Worm (Caenorhabditis elegans) whole organism, L1 larva: ENCODE data around the gene mcm-7.

Source experiments
- C16A3.4 ChIP-seq: fragments of 150-350 bp; optimal IDR thresholded peaks from 2 replicates; lab custom pipeline; 2014; ENCODE audit warnings: missing biosample characterization, missing genetic modification characterization
- F16B12.6 ChIP-seq: fragments of 150-350 bp; optimal IDR thresholded peaks from 2 replicates; lab custom pipeline; 2014; ENCODE audit warnings: missing biosample characterization, missing genetic modification characterization
- aly-2 ChIP-seq: fragments of 150-350 bp; optimal IDR thresholded peaks from 2 replicates; lab custom pipeline; 2014; ENCODE audit warnings: missing biosample characterization, missing genetic modification characterization
- blmp-1 ChIP-seq: fragments of 150-350 bp; optimal IDR thresholded peaks from 2 replicates; lab custom pipeline; 2014; ENCODE audit warnings: missing biosample characterization, missing genetic modification characterization
- ceh-63 ChIP-seq: fragments of 200-800 bp; sonication (Bioruptor generic); optimal IDR thresholded peaks from 2 replicates; lab custom pipeline; 2018; ENCODE audit warnings: mild to moderate bottlenecking, missing genetic modification characterization, missing compliant biosample characterization
- ceh-8 ChIP-seq: fragments of 200-800 bp; sonication (Bioruptor generic); optimal IDR thresholded peaks from 2 replicates; lab custom pipeline; 2018; ENCODE audit warnings: mild to moderate bottlenecking, missing genetic modification characterization, moderate library complexity, missing compliant biosample characterization
- ceh-90 ChIP-seq: sonication (generic microtip); optimal IDR thresholded peaks from 2 replicates; lab custom pipeline; 2016; ENCODE audit warnings: missing genetic modification characterization, missing compliant biosample characterization
- dsc-1 ChIP-seq: sonication (generic microtip); optimal IDR thresholded peaks from 2 replicates; lab custom pipeline; 2016; ENCODE audit warnings: mild to moderate bottlenecking, missing genetic modification characterization, missing compliant biosample characterization
- efl-1 ChIP-seq, 4 experiments: fragments of 150-350 bp; optimal IDR thresholded peaks in 3 of 4; peaks in 1 of 4; 1 replicate in 1 of 4; 2 replicates in 3 of 4; lab custom pipeline; 2014; ENCODE audit warnings: missing biosample characterization in 2 of 4, missing genetic modification characterization in 2 of 4, missing genetic modification reagents in 2 of 4
- egl-27 ChIP-seq, 2 experiments: fragments of 150-350 bp in 1 of 2; sonication (generic microtip); optimal IDR thresholded peaks; 3 replicates each; lab custom pipeline; 2017 to 2018; ENCODE audit warnings: missing biosample characterization in 2 of 2, missing genetic modification characterization in 2 of 2, missing genetic modification reagents in 2 of 2
- fkh-10 ChIP-seq: sonication (generic microtip); optimal IDR thresholded peaks from 2 replicates; lab custom pipeline; 2017; ENCODE audit warnings: missing biosample characterization, missing genetic modification reagents, missing genetic modification characterization
- fkh-8 ChIP-seq: sonication (generic microtip); optimal IDR thresholded peaks from 2 replicates; lab custom pipeline; 2016; ENCODE audit warnings: mild to moderate bottlenecking, missing genetic modification characterization, missing compliant biosample characterization
- fos-1 ChIP-seq: fragments of 150-350 bp; optimal IDR thresholded peaks from 2 replicates; lab custom pipeline; 2014; ENCODE audit warnings: missing biosample characterization, missing genetic modification characterization
- hlh-4 ChIP-seq: sonication (generic microtip); optimal IDR thresholded peaks from 2 replicates; lab custom pipeline; 2016; ENCODE audit warnings: mild to moderate bottlenecking, missing genetic modification characterization, missing compliant biosample characterization
- hpl-2 ChIP-seq: fragments of 150-350 bp; optimal IDR thresholded peaks from 2 replicates; lab custom pipeline; 2014; ENCODE audit warnings: missing biosample characterization, missing genetic modification reagents, missing genetic modification characterization
- irx-1 ChIP-seq: sonication (generic microtip); optimal IDR thresholded peaks from 2 replicates; lab custom pipeline; 2016; ENCODE audit warnings: missing genetic modification characterization, missing compliant biosample characterization
- jun-1 ChIP-seq: fragments of 150-350 bp; optimal IDR thresholded peaks from 2 replicates; lab custom pipeline; 2014; ENCODE audit warnings: missing biosample characterization, missing genetic modification reagents, missing genetic modification characterization
- lin-39 ChIP-seq: fragments of 150-350 bp; optimal IDR thresholded peaks from 2 replicates; lab custom pipeline; 2014; ENCODE audit warnings: missing biosample characterization, missing genetic modification reagents, missing genetic modification characterization
- mdl-1 ChIP-seq, 2 experiments: fragments of 150-350 bp; optimal IDR thresholded peaks; 2 replicates each; lab custom pipeline; 2014 to 2017; ENCODE audit warnings: missing biosample characterization in 2 of 2, missing genetic modification characterization in 2 of 2, inconsistent platforms in 1 of 2
- nhr-28 ChIP-seq: fragments of 150-350 bp; optimal IDR thresholded peaks from 2 replicates; lab custom pipeline; 2014; ENCODE audit warnings: missing biosample characterization, missing genetic modification characterization
- nhr-71 ChIP-seq: sonication (generic microtip); optimal IDR thresholded peaks from 2 replicates; lab custom pipeline; 2016; ENCODE audit warnings: mild to moderate bottlenecking, missing genetic modification characterization, moderate library complexity, missing compliant biosample characterization
- nhr-85 ChIP-seq: sonication (generic microtip); peaks from one replicate; lab custom pipeline; 2016; ENCODE audit warnings: missing genetic modification characterization, inconsistent platforms, missing compliant biosample characterization
- nhr-90 ChIP-seq: sonication (generic microtip); optimal IDR thresholded peaks from 2 replicates; lab custom pipeline; 2016; ENCODE audit warnings: mild to moderate bottlenecking, missing genetic modification characterization, missing compliant biosample characterization; ENCODE audit not compliant: poor library complexity
- pag-3 ChIP-seq: sonication (generic microtip); optimal IDR thresholded peaks from 2 replicates; lab custom pipeline; 2017; ENCODE audit warnings: missing genetic modification characterization, mild to moderate bottlenecking, missing compliant biosample characterization, antibody characterized with exemption, borderline replicate concordance; ENCODE audit not compliant: insufficient read depth
- pqm-1 ChIP-seq: sonication (generic microtip); optimal IDR thresholded peaks from 3 replicates; lab custom pipeline; 2017; ENCODE audit warnings: missing biosample characterization, missing genetic modification characterization
- snpc-4 ChIP-seq: fragments of 150-350 bp; optimal IDR thresholded peaks from 2 replicates; lab custom pipeline; 2014; ENCODE audit warnings: missing biosample characterization, missing genetic modification characterization
- snu-23 ChIP-seq: sonication (generic microtip); optimal IDR thresholded peaks from 2 replicates; lab custom pipeline; 2016; ENCODE audit warnings: missing genetic modification characterization, missing compliant biosample characterization
- sox-4 ChIP-seq: sonication (generic microtip); optimal IDR thresholded peaks from 2 replicates; lab custom pipeline; 2016; ENCODE audit warnings: missing genetic modification characterization, missing compliant biosample characterization
- tbx-2 ChIP-seq: sonication (generic microtip); optimal IDR thresholded peaks from 2 replicates; lab custom pipeline; 2016; ENCODE audit warnings: missing genetic modification characterization, missing compliant biosample characterization
- tlp-1 ChIP-seq: fragments of 150-350 bp; optimal IDR thresholded peaks from 2 replicates; lab custom pipeline; 2014; ENCODE audit warnings: missing biosample characterization, missing genetic modification characterization
- unc-30 ChIP-seq: sonication (generic microtip); optimal IDR thresholded peaks from 2 replicates; lab custom pipeline; 2017; ENCODE audit warnings: missing biosample characterization, missing genetic modification characterization

mcm-7 gene

ce11 chrV:4384482-4384881 lies 37.5 kb downstream of the mcm-7 start, which contains the start of gene F13A2.2 (continued):
- TF ChIP-seq fkh-10: no peak
- TF ChIP-seq, all 84 proteins: peak for 0

ce11 chrV:4386173-4386572 lies 39.2 kb downstream of the mcm-7 start, which contains the start of gene F13A2.10:
Gene F13A2.10 (minus strand): TSS chrV:4386273.
- TF ChIP-seq snpc-4 (tag; lab: Kevin White, UChicago): no peak
- TF ChIP-seq pag-3: no peak
- no peak for TF ChIP-seq pqm-1 (tag; lab: Kevin White, UChicago)
- TF ChIP-seq sox-4 (tag; lab: Kevin White, UChicago): no peak
- TF ChIP-seq egl-27 (tag; optimal IDR thresholded peaks at IDR 0.05; lab: Kevin White, UChicago): no peak
- TF ChIP-seq hpl-2 (GFP tag; lab: Kevin White, UChicago): no peak
- no peak for TF ChIP-seq aly-2
- TF ChIP-seq jun-1 (tag; lab: Kevin White, UChicago): no peak
- TF ChIP-seq blmp-1 (tag; lab: Kevin White, UChicago): no peak
- TF ChIP-seq hlh-4 (tag; lab: Kevin White, UChicago): no peak
- TF ChIP-seq C16A3.4 (tag; lab: Kevin White, UChicago): no peak
- no peak for TF ChIP-seq F16B12.6 (tag; lab: Kevin White, UChicago)

ce11 chrV:4387402-4387801 lies 40.4 kb downstream of the mcm-7 start, which contains the start of gene F13A2.9:
Gene F13A2.9 (minus strand): TSS chrV:4387502.
- TF ChIP-seq snu-23 (no peak), fos-1 (no peak), fkh-8 (peak; percentile 8), ceh-90 (peak; percentile 27), tlp-1 (tag; lab: Kevin White, UChicago) (no peak), ceh-8 (peak; percentile 74), dsc-1 (tag; lab: Kevin White, UChicago) (no peak), unc-30 (tag; lab: Kevin White, UChicago) (no peak), nhr-71 (tag; lab: Kevin White, UChicago) (no peak)

- TF ChIP-seq mdl-1 (tag; optimal IDR thresholded peaks at IDR 0.05; lab: Kevin White, UChicago): no peak
- no peak for TF ChIP-seq lin-39 (tag; lab: Kevin White, UChicago)
- TF ChIP-seq nhr-90 (tag; lab: Kevin White, UChicago): no peak
- no peak for TF ChIP-seq tbx-2 (tag; lab: Kevin White, UChicago)
- TF ChIP-seq nhr-85 (tag; lab: Kevin White, UChicago): no peak
These were observed 41.0 kb downstream of the mcm-7 start for ce11 chrV:4387916-4388315.

ce11 chrV:4396257-4396656 lies 49.3 kb downstream of the mcm-7 start, which contains the start of gene F13A2.3:
Gene F13A2.3 (minus strand): TSS chrV:4396357.
- TF ChIP-seq ceh-90 (no peak), ceh-63 (GFP tag; lab: Kevin White, UChicago) (no peak)

- TF ChIP-seq efl-1 (optimal IDR thresholded peaks at IDR 0.05; lab: Kevin White, UChicago) (no peak), efl-1 (GFP tag; optimal IDR thresholded peaks at IDR 0.05 in 1 of 2; lab: Kevin White, UChicago) (peak in 1 of 2 experiments; percentile 50), irx-1 (tag; lab: Kevin White, UChicago) (no peak)
These were observed 51.2 kb downstream of the mcm-7 start for ce11 chrV:4398127-4398526.

- TF ChIP-seq nhr-28 (tag; lab: Kevin White, UChicago) (no peak), efl-1 (optimal IDR thresholded peaks at IDR 0.05; lab: Kevin White, UChicago) (no peak), efl-1 (GFP tag; optimal IDR thresholded peaks at IDR 0.05 in 1 of 2; lab: Kevin White, UChicago) (peak in 1 of 2 experiments; percentile 38)
These were observed 51.9 kb downstream of the mcm-7 start for ce11 chrV:4398884-4399283.
